Fruit fly (Drosophila melanogaster) whole organism, adult: ENCODE data around the gene CG31465.

Experiments
- CG11617 ChIP-seq: fragments of 200-800 bp; sonication (Bioruptor generic); optimal IDR thresholded peaks from 2 replicates; lab custom pipeline; 2017; ENCODE audit warnings: mild to moderate bottlenecking, missing biosample characterization, missing genetic modification reagents, missing genetic modification characterization
- CG12768 ChIP-seq: fragments of 200-800 bp; sonication (Bioruptor generic); optimal IDR thresholded peaks from 2 replicates; lab custom pipeline; 2017; ENCODE audit warnings: missing biosample characterization, missing genetic modification characterization, mild to moderate bottlenecking, moderate library complexity, missing genetic modification reagents
- CG14711 ChIP-seq: fragments of 200-800 bp; sonication (Bioruptor generic); optimal IDR thresholded peaks from 2 replicates; lab custom pipeline; 2018; ENCODE audit warnings: missing biosample characterization, mild to moderate bottlenecking, missing genetic modification characterization, moderate library complexity
- CG1620 ChIP-seq: fragments of 200-800 bp; sonication (Bioruptor generic); optimal IDR thresholded peaks from 2 replicates; lab custom pipeline; 2016; ENCODE audit warnings: missing biosample characterization, missing genetic modification characterization
- CG33017 ChIP-seq: fragments of 200-800 bp; sonication (Bioruptor generic); optimal IDR thresholded peaks from 2 replicates; lab custom pipeline; 2018; ENCODE audit warnings: missing biosample characterization, mild to moderate bottlenecking, missing genetic modification characterization, moderate library complexity
- CG5204 ChIP-seq: fragments of 200-800 bp; sonication (Bioruptor generic); optimal IDR thresholded peaks from 2 replicates; lab custom pipeline; 2016; ENCODE audit warnings: missing biosample characterization, missing genetic modification characterization
- CG7045 ChIP-seq: fragments of 200-800 bp; sonication (Bioruptor generic); optimal IDR thresholded peaks from 2 replicates; lab custom pipeline; 2017; ENCODE audit warnings: missing biosample characterization, mild to moderate bottlenecking, missing genetic modification characterization
- CG7101 ChIP-seq: fragments of 200-800 bp; sonication (Bioruptor generic); optimal IDR thresholded peaks from 2 replicates; lab custom pipeline; 2018; ENCODE audit warnings: missing biosample characterization, mild to moderate bottlenecking, missing genetic modification characterization, moderate library complexity
- Clk ChIP-seq: fragments of 200-800 bp; sonication (Bioruptor generic); optimal IDR thresholded peaks from 2 replicates; lab custom pipeline; 2017; ENCODE audit warnings: missing biosample characterization, missing genetic modification characterization
- Crg-1 ChIP-seq: fragments of 200-800 bp; sonication (Bioruptor generic); optimal IDR thresholded peaks from 2 replicates; lab custom pipeline; 2016; ENCODE audit warnings: missing biosample characterization, missing genetic modification characterization
- Hr96 ChIP-seq: fragments of 200-800 bp; sonication (Bioruptor generic); optimal IDR thresholded peaks from 2 replicates; lab custom pipeline; 2016; ENCODE audit warnings: missing biosample characterization, missing genetic modification characterization
- Mnt ChIP-seq: fragments of 200-800 bp; sonication (Bioruptor generic); optimal IDR thresholded peaks from 2 replicates; lab custom pipeline; 2016; ENCODE audit warnings: missing biosample characterization, mild to moderate bottlenecking, missing genetic modification characterization
- bab1 ChIP-seq: fragments of 200-800 bp; sonication (Bioruptor generic); optimal IDR thresholded peaks from 3 replicates; lab custom pipeline; 2019; ENCODE audit warnings: missing biosample characterization, mild to moderate bottlenecking, missing genetic modification characterization, moderate library complexity
- cic ChIP-seq: fragments of 200-800 bp; sonication (Bioruptor generic); optimal IDR thresholded peaks from 2 replicates; lab custom pipeline; 2017; ENCODE audit warnings: missing biosample characterization, mild to moderate bottlenecking, missing genetic modification characterization, moderate library complexity
- cnc ChIP-seq, 2 experiments: fragments of >200 bp; optimal IDR thresholded peaks; 2 replicates each; lab custom pipeline; 2017
- kay ChIP-seq: fragments of 200-800 bp; sonication (Bioruptor generic); peaks from one replicate; lab custom pipeline; 2016; ENCODE audit warnings: missing biosample characterization, missing genetic modification characterization, borderline replicate concordance
- ovo ChIP-seq: fragments of 200-800 bp; sonication (Bioruptor generic); optimal IDR thresholded peaks from 2 replicates; lab custom pipeline; 2016; ENCODE audit warnings: missing biosample characterization, missing genetic modification characterization
- pad ChIP-seq: fragments of 200-800 bp; sonication (Bioruptor generic); optimal IDR thresholded peaks from 3 replicates; lab custom pipeline; 2017; ENCODE audit warnings: missing biosample characterization, missing genetic modification characterization, mild to moderate bottlenecking, moderate library complexity, missing genetic modification reagents
- tj ChIP-seq: fragments of 200-800 bp; sonication (Bioruptor generic); optimal IDR thresholded peaks from 3 replicates; lab custom pipeline; 2017; ENCODE audit warnings: missing biosample characterization, mild to moderate bottlenecking, missing genetic modification characterization, moderate library complexity
- toe ChIP-seq: fragments of 200-800 bp; sonication (Bioruptor generic); optimal IDR thresholded peaks from 2 replicates; lab custom pipeline; 2016; ENCODE audit warnings: missing biosample characterization, missing genetic modification characterization

Gene CG31465

dm6 chr3R:21873439-21873838 is 7.2 kb upstream of the CG31465 start, which contains the start of gene CG31178:
TSS of gene CG31178 (plus strand) at chr3R:21873739.
- TF ChIP-seq tj (GFP tag; lab: Kevin White, UChicago) (no peak), kay (GFP tag; lab: Kevin White, UChicago) (peak; percentile 34)

dm6 chr3R:21874982-21875466 is 5.6 kb upstream of the CG31465 start, which contains the start of gene CG6656:
TSS of gene CG6656 (plus strand) at chr3R:21875293.
- peak; percentile 58 for TF ChIP-seq Hr96 (GFP tag; lab: Kevin White, UChicago)
- TF ChIP-seq cic (GFP tag; lab: Kevin White, UChicago), result peak; percentile 9
- peak; percentile 17 for TF ChIP-seq CG7045
- TF ChIP-seq CG5204 (GFP tag; lab: Kevin White, UChicago), result no peak
- TF ChIP-seq bab1 (GFP tag; lab: Kevin White, UChicago), result peak; percentile 5
- peak; percentile 12 for TF ChIP-seq CG33017 (tag; lab: Kevin White, UChicago)
- TF ChIP-seq kay (GFP tag; lab: Kevin White, UChicago), result no peak
- no peak for TF ChIP-seq pad (GFP tag; lab: Kevin White, UChicago)
- TF ChIP-seq CG12768 (GFP tag; lab: Kevin White, UChicago), result peak; percentile 22
- no peak for TF ChIP-seq toe
- peak; percentile 28 for TF ChIP-seq CG14711 (tag; lab: Kevin White, UChicago)
- peak; percentile 90 for TF ChIP-seq Mnt (GFP tag; lab: Kevin White, UChicago)
- TF ChIP-seq CG11617 (GFP tag; lab: Kevin White, UChicago), result peak; percentile 8
- TF ChIP-seq ovo (GFP tag; lab: Kevin White, UChicago), result no peak
- no peak for TF ChIP-seq Crg-1 (GFP tag; lab: Kevin White, UChicago)

DNA sequence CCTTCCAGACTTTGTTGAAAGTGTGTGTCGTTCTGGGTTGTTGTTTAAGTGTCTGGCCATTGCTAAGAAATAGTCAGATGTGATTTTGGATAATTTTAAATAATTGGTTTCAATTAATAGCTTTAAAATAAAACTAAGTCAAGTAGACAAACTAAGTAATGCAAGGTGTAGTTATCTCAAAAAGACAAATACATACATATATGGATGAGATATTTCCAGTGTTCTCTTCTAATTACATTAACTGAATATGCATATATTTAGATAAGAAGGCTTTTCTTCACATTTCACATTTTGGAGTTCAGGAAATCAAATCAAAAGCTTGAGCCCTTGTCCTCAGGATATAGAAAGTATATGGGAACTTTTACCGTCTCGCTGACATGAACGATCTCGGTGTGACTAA is 3.0 kb upstream of the CG31465 start, which contains the start of gene P5CDh2:
P5CDh2 (plus strand) TSS at position 301 of the 400 bp plus-strand sequence.
- TF ChIP-seq Crg-1 (GFP tag; lab: Kevin White, UChicago) (no peak), CG5204 (GFP tag; lab: Kevin White, UChicago) (no peak), cnc (optimal IDR thresholded peaks at IDR 0.05; lab: Kevin White, UChicago) (no peak)

DNA sequence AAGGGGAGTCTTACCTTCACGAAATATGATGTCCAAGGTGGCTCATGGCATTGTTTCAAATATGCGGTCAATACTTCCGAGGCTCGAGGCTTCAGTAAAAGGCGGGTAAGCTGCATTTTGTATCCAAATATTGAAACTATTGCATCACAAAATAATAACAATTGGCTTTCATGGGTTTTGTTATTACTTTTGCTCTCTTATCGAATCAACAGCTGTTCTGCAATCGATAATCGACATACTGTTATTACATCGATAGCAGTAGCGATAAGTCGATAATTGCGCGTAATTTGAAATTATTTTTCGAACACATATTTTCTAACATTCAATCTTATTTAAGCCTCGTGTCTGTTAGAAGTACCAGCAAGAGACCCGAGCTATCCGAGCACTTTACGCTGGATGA is 2.1 kb upstream of the CG31465 start, which contains the start of gene CG34148:
CG34148 (minus strand) TSS at position 214 of the 400 bp plus-strand sequence.
- TF ChIP-seq bab1 (GFP tag; lab: Kevin White, UChicago), result no peak
- TF ChIP-seq kay (GFP tag; lab: Kevin White, UChicago), result peak; percentile 6
- no peak for TF ChIP-seq CG14711 (tag; lab: Kevin White, UChicago)
- no peak for TF ChIP-seq cic (GFP tag; lab: Kevin White, UChicago)
- TF ChIP-seq toe, result no peak
- no peak for TF ChIP-seq Clk (GFP tag; lab: Kevin White, UChicago)
- TF ChIP-seq cnc (optimal IDR thresholded peaks at IDR 0.05; lab: Kevin White, UChicago), result no peak
- TF ChIP-seq CG5204 (GFP tag; lab: Kevin White, UChicago), result no peak

- TF ChIP-seq pad (GFP tag; lab: Kevin White, UChicago) (no peak), cnc (optimal IDR thresholded peaks at IDR 0.05; lab: Kevin White, UChicago) (no peak)
Measured at dm6 chr3R:21884354-21884753, 3.7 kb downstream of the CG31465 start, which contains the start of gene fit. TSS of gene fit (minus strand) at chr3R:21884454.

DNA sequence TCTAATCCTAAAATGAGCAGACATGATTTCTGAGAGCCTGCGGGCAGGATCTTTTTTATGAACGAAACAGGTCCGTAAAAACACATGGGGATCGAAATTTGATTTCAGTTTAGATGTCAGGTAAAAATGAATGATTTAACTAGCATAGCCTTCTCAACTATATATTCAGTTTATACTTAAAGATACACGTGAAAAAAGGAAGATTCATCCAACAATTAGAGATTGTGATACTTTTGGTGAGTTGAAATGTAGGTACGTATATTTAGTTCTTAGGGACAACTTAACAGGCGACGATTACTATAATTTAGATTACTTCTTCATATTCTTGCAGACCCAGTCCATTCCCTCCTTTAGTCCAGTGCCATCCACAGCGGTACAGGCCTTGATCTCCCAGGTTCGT is 4.8 kb downstream of the CG31465 start, which contains the start of gene CG17819:
CG17819 (minus strand) TSS at position 101 of the 400 bp plus-strand sequence.
- TF ChIP-seq Hr96 (GFP tag; lab: Kevin White, UChicago) (no peak), CG12768 (GFP tag; lab: Kevin White, UChicago) (no peak), CG1620 (GFP tag; lab: Kevin White, UChicago) (no peak), ovo (GFP tag; lab: Kevin White, UChicago) (no peak), bab1 (GFP tag; lab: Kevin White, UChicago) (no peak), Mnt (GFP tag; lab: Kevin White, UChicago) (no peak), CG11617 (GFP tag; lab: Kevin White, UChicago) (no peak), cic (GFP tag; lab: Kevin White, UChicago) (no peak), CG7045 (no peak), toe (no peak), CG33017 (tag; lab: Kevin White, UChicago) (no peak), pad (GFP tag; lab: Kevin White, UChicago) (no peak), cnc (optimal IDR thresholded peaks at IDR 0.05; lab: Kevin White, UChicago) (no peak), CG5204 (GFP tag; lab: Kevin White, UChicago) (no peak), CG7101 (tag; lab: Kevin White, UChicago) (no peak), Crg-1 (GFP tag; lab: Kevin White, UChicago) (no peak), tj (GFP tag; lab: Kevin White, UChicago) (no peak), kay (GFP tag; lab: Kevin White, UChicago) (no peak), Clk (GFP tag; lab: Kevin White, UChicago) (no peak), CG14711 (tag; lab: Kevin White, UChicago) (no peak)
